Worm (Caenorhabditis elegans): ENCODE data around the gene ZK455.5.

DNA sequence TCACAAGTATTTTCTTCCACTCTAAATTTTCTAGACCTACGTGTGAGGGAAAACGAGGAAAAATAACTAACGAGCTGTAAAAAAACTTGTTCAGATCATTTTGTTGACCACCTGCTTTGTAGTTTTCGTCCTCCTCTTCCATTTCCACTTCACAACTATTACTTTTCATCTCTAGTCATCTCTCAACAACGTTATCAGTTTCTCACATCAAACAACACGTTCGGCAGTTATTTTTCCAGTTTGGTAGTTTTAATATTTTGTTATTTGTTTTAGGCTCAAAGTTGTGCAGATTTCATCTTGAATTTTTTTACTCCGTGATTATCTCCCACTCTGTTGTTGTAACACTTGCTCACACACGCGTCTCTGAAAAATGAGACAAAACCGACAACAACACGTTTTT is 40.4 kb upstream of the ZK455.5 start:
- TF ChIP-seq dao-5 (tag; optimal IDR thresholded peaks at IDR 0.05) = no peak
- no peak for TF ChIP-seq him-1 (tag; optimal IDR thresholded peaks at IDR 0.05)
